Worm (Caenorhabditis elegans) whole organism, L2 larva: ENCODE data around the gene F38B6.4.

Experiments used
- blmp-1 ChIP-seq: sonication (generic microtip); optimal IDR thresholded peaks from 2 replicates; lab custom pipeline; 2017; ENCODE audit warnings: missing genetic modification characterization, mild to moderate bottlenecking, missing compliant biosample characterization, antibody characterized with exemption, moderate library complexity; ENCODE audit not compliant: insufficient read depth
- elt-3 ChIP-seq: sonication (generic microtip); optimal IDR thresholded peaks from 2 replicates; lab custom pipeline; 2017; ENCODE audit warnings: missing biosample characterization, missing genetic modification characterization
- lin-11 ChIP-seq: fragments of 150-350 bp; sonication (generic microtip); optimal IDR thresholded peaks from 2 replicates; lab custom pipeline; 2014; ENCODE audit warnings: missing biosample characterization, missing genetic modification characterization, inconsistent platforms, mixed read lengths
- lin-13 ChIP-seq: fragments of 150-350 bp; optimal IDR thresholded peaks from 2 replicates; lab custom pipeline; 2014; ENCODE audit warnings: missing biosample characterization, missing genetic modification reagents, missing genetic modification characterization
- lsy-2 ChIP-seq, 2 experiments: fragments of 150-350 bp in 1 of 2; sonication (generic microtip) in 1 of 2; optimal IDR thresholded peaks; 2 replicates each; lab custom pipeline; 2014 to 2017; ENCODE audit warnings: missing biosample characterization in 2 of 2, missing genetic modification characterization in 2 of 2
- snpc-4 ChIP-seq: fragments of 150-350 bp; optimal IDR thresholded peaks from 2 replicates; lab custom pipeline; 2014; ENCODE audit warnings: missing biosample characterization, missing genetic modification characterization
- zag-1 ChIP-seq: fragments of 150-350 bp; optimal IDR thresholded peaks from 2 replicates; lab custom pipeline; 2014; ENCODE audit warnings: missing biosample characterization, missing genetic modification characterization

- TF ChIP-seq lsy-2 (tag; optimal IDR thresholded peaks at IDR 0.05; lab: Kevin White, UChicago) (no peak), zag-1 (tag; lab: Kevin White, UChicago) (no peak), blmp-1 (tag; lab: Kevin White, UChicago) (no peak), lin-11 (tag; lab: Kevin White, UChicago) (no peak), elt-3 (tag; lab: Kevin White, UChicago) (no peak), lin-13 (GFP tag; lab: Kevin White, UChicago) (no peak), snpc-4 (tag; lab: Kevin White, UChicago) (no peak)
Measured at ce11 chrX:6653173-6653572, 21.5 kb upstream of the F38B6.4 start.
